Worm (Caenorhabditis elegans) whole organism, L3 larva: Measurements from ENCODE around the gene sma-6.

Experiments
- mdl-1 ChIP-seq: fragments of 150-350 bp; optimal IDR thresholded peaks from 2 replicates; lab custom pipeline; 2014; ENCODE audit warnings: missing biosample characterization, missing genetic modification characterization
- nhr-12 ChIP-seq: fragments of 150-350 bp; optimal IDR thresholded peaks from 2 replicates; lab custom pipeline; 2014; ENCODE audit warnings: missing biosample characterization, missing genetic modification characterization

DNA sequence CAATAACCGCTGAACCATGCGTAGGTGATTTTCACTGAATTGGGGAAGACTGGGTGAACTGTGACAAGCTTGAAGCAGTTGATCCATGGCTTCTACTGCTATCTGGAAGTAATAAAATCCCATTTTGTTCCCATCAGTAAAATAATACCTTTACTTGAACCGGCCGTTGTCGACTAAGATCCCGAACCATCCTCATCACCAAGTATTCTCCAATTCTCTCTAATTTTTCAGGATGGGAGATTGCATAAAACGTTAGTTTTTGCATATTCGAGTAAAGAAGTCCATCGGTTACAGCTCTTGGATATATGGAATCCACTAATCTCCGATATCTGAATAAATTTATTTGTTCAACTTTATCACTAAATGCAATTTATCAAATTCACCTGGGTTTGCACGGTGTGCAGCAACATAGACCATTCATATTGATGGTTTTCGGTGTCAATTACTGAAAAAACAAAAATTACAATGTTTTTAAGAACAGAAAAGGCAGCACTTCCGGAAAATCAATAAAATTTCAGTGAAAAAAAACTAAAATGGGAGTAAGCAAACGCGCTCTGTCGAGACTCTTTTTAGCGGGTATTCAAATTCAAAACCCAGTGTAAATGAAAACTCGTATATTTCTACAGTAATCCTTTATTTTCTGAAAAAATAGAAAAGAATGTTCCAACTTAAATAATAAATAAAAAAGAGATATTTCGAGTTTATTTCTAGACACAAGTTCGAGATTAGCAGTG is 3.5 kb upstream of the sma-6 start, which contains the start of gene efr-3:
- no peak for TF ChIP-seq nhr-12 (tag; lab: Kevin White, UChicago)
- no peak for TF ChIP-seq mdl-1 (tag; lab: Kevin White, UChicago)
